Fruit fly (Drosophila melanogaster) whole organism, prepupa: Measurements from ENCODE around the gene Ilp3.
A peak's percentile ranks its signal among the peaks of the same experiment; 100 is the strongest.

Experiments used
- Blimp-1 ChIP-seq: fragments of 200-800 bp; sonication (Bioruptor generic); optimal IDR thresholded peaks from 3 replicates; lab custom pipeline; 2017; ENCODE audit warnings: missing biosample characterization, missing genetic modification characterization, mild to moderate bottlenecking, moderate library complexity, missing genetic modification reagents
- CG10631 ChIP-seq: fragments of 200-800 bp; sonication (Bioruptor generic); optimal IDR thresholded peaks from 2 replicates; lab custom pipeline; 2016; ENCODE audit warnings: missing biosample characterization, missing genetic modification characterization
- CG10669 ChIP-seq: fragments of 200-800 bp; sonication (Bioruptor generic); optimal IDR thresholded peaks from 3 replicates; lab custom pipeline; 2018; ENCODE audit warnings: missing biosample characterization, mild to moderate bottlenecking, missing genetic modification characterization, moderate library complexity
- CG11294 ChIP-seq: fragments of 200-800 bp; sonication (Bioruptor generic); IDR thresholded peaks from 2 replicates; pipeline ENCODE4 v1.3.6; 2022; ENCODE audit warnings: missing biosample characterization, missing genetic modification characterization
- CG11762 ChIP-seq: fragments of 200-800 bp; sonication (Bioruptor generic); optimal IDR thresholded peaks from 3 replicates; lab custom pipeline; 2016; ENCODE audit warnings: missing biosample characterization, missing genetic modification characterization; ENCODE audit not compliant: insufficient read depth
- CG11902 ChIP-seq: fragments of 200-800 bp; sonication (Bioruptor generic); optimal IDR thresholded peaks from 3 replicates; lab custom pipeline; 2016; ENCODE audit warnings: missing biosample characterization, missing genetic modification characterization
- CG15336 ChIP-seq: fragments of 200-800 bp; sonication (Bioruptor generic); IDR thresholded peaks from 2 replicates; pipeline ENCODE4 v1.3.6; 2022; ENCODE audit warnings: missing biosample characterization, missing genetic modification characterization
- CG1621 ChIP-seq: fragments of 200-800 bp; sonication (Bioruptor generic); optimal IDR thresholded peaks from 3 replicates; lab custom pipeline; 2018; ENCODE audit warnings: missing biosample characterization, mild to moderate bottlenecking, missing genetic modification characterization
- CG16779 ChIP-seq: fragments of 200-800 bp; sonication (Bioruptor generic); optimal IDR thresholded peaks from 3 replicates; lab custom pipeline; 2017; ENCODE audit warnings: missing biosample characterization, mild to moderate bottlenecking, missing genetic modification characterization
- CG3032 ChIP-seq: fragments of 200-800 bp; optimal IDR thresholded peaks from 2 replicates; lab custom pipeline; 2019; ENCODE audit warnings: missing biosample characterization, mild to moderate bottlenecking, missing genetic modification characterization, moderate library complexity
- CG32006 ChIP-seq: fragments of 200-800 bp; sonication (Bioruptor generic); optimal IDR thresholded peaks from 3 replicates; lab custom pipeline; 2017; ENCODE audit warnings: missing biosample characterization, mild to moderate bottlenecking, missing genetic modification characterization
- CG34406 ChIP-seq: fragments of 200-800 bp; sonication (Bioruptor generic); optimal IDR thresholded peaks from 3 replicates; lab custom pipeline; 2016; ENCODE audit warnings: missing biosample characterization, missing genetic modification characterization
- CG3919 ChIP-seq: fragments of 200-800 bp; sonication (Bioruptor generic); optimal IDR thresholded peaks from 3 replicates; lab custom pipeline; 2016; ENCODE audit warnings: missing biosample characterization, missing genetic modification characterization
- CG6163 ChIP-seq: fragments of 200-800 bp; sonication (Bioruptor generic); IDR thresholded peaks from 3 replicates; pipeline ENCODE4 v1.3.6; 2022; ENCODE audit warnings: missing biosample characterization, missing genetic modification characterization
- CG6276 ChIP-seq: fragments of 200-800 bp; sonication (Bioruptor generic); optimal IDR thresholded peaks from 2 replicates; lab custom pipeline; 2017; ENCODE audit warnings: missing biosample characterization, mild to moderate bottlenecking, missing genetic modification characterization
- CG6792 ChIP-seq: fragments of 200-800 bp; sonication (Bioruptor generic); optimal IDR thresholded peaks from 3 replicates; lab custom pipeline; 2016; ENCODE audit warnings: missing biosample characterization, missing genetic modification characterization
- CG8119 ChIP-seq: fragments of 200-800 bp; sonication (Bioruptor generic); IDR thresholded peaks from 3 replicates; pipeline ENCODE4 v1.3.6; 2022; ENCODE audit warnings: missing biosample characterization, missing genetic modification characterization
- CG8632 ChIP-seq: fragments of 200-800 bp; sonication (Bioruptor generic); optimal IDR thresholded peaks from 3 replicates; lab custom pipeline; 2016; ENCODE audit warnings: missing biosample characterization, missing genetic modification characterization
- Eip78C ChIP-seq: fragments of 200-800 bp; sonication (Bioruptor generic); peaks from one replicate; lab custom pipeline; 2016; ENCODE audit warnings: missing biosample characterization, missing genetic modification characterization
- Eip93F ChIP-seq: fragments of 200-800 bp; sonication (Bioruptor generic); optimal IDR thresholded peaks from 2 replicates; lab custom pipeline; 2016; ENCODE audit warnings: missing biosample characterization, mild to moderate bottlenecking, missing genetic modification characterization
- Ets21C ChIP-seq: fragments of 200-800 bp; sonication (Bioruptor generic); optimal IDR thresholded peaks from 3 replicates; lab custom pipeline; 2016; ENCODE audit warnings: missing biosample characterization, missing genetic modification characterization
- Gug ChIP-seq: fragments of 200-800 bp; sonication (Bioruptor generic); IDR thresholded peaks from 2 replicates; pipeline ENCODE4 v1.3.6; 2022; ENCODE audit warnings: missing biosample characterization, missing genetic modification characterization
- Hr38 ChIP-seq: sonication (Bioruptor generic); optimal IDR thresholded peaks from 2 replicates; lab custom pipeline; 2016; ENCODE audit warnings: missing biosample characterization, missing genetic modification characterization
- Hr39 ChIP-seq: fragments of 200-800 bp; sonication (Bioruptor generic); optimal IDR thresholded peaks from 2 replicates; lab custom pipeline; 2016; ENCODE audit warnings: missing biosample characterization, missing genetic modification characterization
- Hr4 ChIP-seq: fragments of 200-800 bp; sonication (Bioruptor generic); optimal IDR thresholded peaks from 3 replicates; lab custom pipeline; 2016; ENCODE audit warnings: missing biosample characterization, missing genetic modification characterization
- Lpt ChIP-seq: fragments of 200-800 bp; sonication (Bioruptor generic); optimal IDR thresholded peaks from 3 replicates; lab custom pipeline; 2016; ENCODE audit warnings: missing biosample characterization, missing genetic modification characterization
- Met ChIP-seq: fragments of 200-800 bp; sonication (Bioruptor generic); optimal IDR thresholded peaks from 3 replicates; lab custom pipeline; 2016; ENCODE audit warnings: missing biosample characterization, missing genetic modification characterization
- OdsH ChIP-seq: fragments of 200-800 bp; sonication (Bioruptor generic); optimal IDR thresholded peaks from 3 replicates; lab custom pipeline; 2016; ENCODE audit warnings: missing biosample characterization, missing genetic modification characterization
- Smox ChIP-seq: fragments of 200-800 bp; sonication (Bioruptor generic); optimal IDR thresholded peaks from 3 replicates; lab custom pipeline; 2016; ENCODE audit warnings: missing biosample characterization, missing genetic modification characterization
- Sox102F ChIP-seq: fragments of 200-800 bp; sonication (Bioruptor generic); optimal IDR thresholded peaks from 2 replicates; lab custom pipeline; 2016; ENCODE audit warnings: missing biosample characterization, mild to moderate bottlenecking, missing genetic modification characterization
- Sox14 ChIP-seq: fragments of 200-800 bp; sonication (Bioruptor generic); optimal IDR thresholded peaks from 3 replicates; lab custom pipeline; 2016; ENCODE audit warnings: missing biosample characterization, missing genetic modification characterization
- achi ChIP-seq: fragments of 200-800 bp; sonication (Bioruptor generic); optimal IDR thresholded peaks from 3 replicates; lab custom pipeline; 2016; ENCODE audit warnings: missing biosample characterization, missing genetic modification characterization
- acj6 ChIP-seq: fragments of 200-800 bp; sonication (Bioruptor generic); optimal IDR thresholded peaks from 3 replicates; lab custom pipeline; 2016; ENCODE audit warnings: missing biosample characterization, missing genetic modification characterization
- dac ChIP-seq: fragments of 200-800 bp; sonication (Bioruptor generic); optimal IDR thresholded peaks from 2 replicates; lab custom pipeline; 2017; ENCODE audit warnings: missing biosample characterization, mild to moderate bottlenecking, missing genetic modification characterization
- dsx ChIP-seq: fragments of 200-800 bp; optimal IDR thresholded peaks from 3 replicates; lab custom pipeline; 2019; ENCODE audit warnings: missing biosample characterization, mild to moderate bottlenecking, missing genetic modification characterization, moderate library complexity; ENCODE audit not compliant: poor library complexity, severe bottlenecking
- esn ChIP-seq: fragments of 200-800 bp; sonication (Bioruptor generic); optimal IDR thresholded peaks from 2 replicates; lab custom pipeline; 2016; ENCODE audit warnings: missing biosample characterization, mild to moderate bottlenecking, missing genetic modification characterization, moderate library complexity
- fd59A ChIP-seq: fragments of 200-800 bp; sonication (Bioruptor generic); optimal IDR thresholded peaks from 2 replicates; lab custom pipeline; 2017; ENCODE audit warnings: missing biosample characterization, mild to moderate bottlenecking, missing genetic modification characterization, missing genetic modification reagents
- fd85E ChIP-seq: fragments of 200-800 bp; sonication (Bioruptor generic); optimal IDR thresholded peaks from 3 replicates; lab custom pipeline; 2016; ENCODE audit warnings: missing biosample characterization, missing genetic modification characterization
- fkh ChIP-seq: fragments of 200-800 bp; sonication (Bioruptor generic); optimal IDR thresholded peaks from 3 replicates; lab custom pipeline; 2017; ENCODE audit warnings: missing biosample characterization, mild to moderate bottlenecking, missing genetic modification characterization, moderate library complexity
- net ChIP-seq: fragments of 200-800 bp; sonication (Bioruptor generic); optimal IDR thresholded peaks from 3 replicates; lab custom pipeline; 2016; ENCODE audit warnings: missing biosample characterization, missing genetic modification characterization
- pdm3 ChIP-seq: fragments of 200-800 bp; sonication (Bioruptor generic); optimal IDR thresholded peaks from 3 replicates; lab custom pipeline; 2016; ENCODE audit warnings: missing biosample characterization, missing genetic modification characterization
- spab ChIP-seq: fragments of 200-800 bp; sonication (Bioruptor generic); optimal IDR thresholded peaks from 2 replicates; lab custom pipeline; 2017; ENCODE audit warnings: missing biosample characterization, mild to moderate bottlenecking, missing genetic modification characterization, missing genetic modification reagents
- ss ChIP-seq, 2 experiments: fragments of 200-800 bp; sonication (Bioruptor generic); optimal IDR thresholded peaks; 2 replicates in 1 of 2; 3 replicates in 1 of 2; lab custom pipeline; 2017 to 2018; ENCODE audit warnings: mild to moderate bottlenecking in 2 of 2, missing biosample characterization in 2 of 2, missing genetic modification characterization in 2 of 2, moderate library complexity in 1 of 2
- svp ChIP-seq: fragments of 200-800 bp; sonication (Bioruptor generic); peaks from one replicate; lab custom pipeline; 2016; ENCODE audit warnings: missing biosample characterization, missing genetic modification characterization
- topi ChIP-seq: fragments of 200-800 bp; sonication (Bioruptor generic); optimal IDR thresholded peaks from 3 replicates; lab custom pipeline; 2016; ENCODE audit warnings: missing biosample characterization, missing genetic modification characterization
- vri ChIP-seq: fragments of 200-800 bp; sonication (Bioruptor generic); optimal IDR thresholded peaks from 3 replicates; lab custom pipeline; 2016; ENCODE audit warnings: missing biosample characterization, mild to moderate bottlenecking, missing genetic modification characterization

Ilp3 gene

dm6 chr3L:9766364-9766763 lies 35.6 kb downstream of the Ilp3 start:
- TF ChIP-seq Eip78C (GFP tag; lab: Kevin White, UChicago) (peak; percentile 32), OdsH (GFP tag; lab: Kevin White, UChicago) (no peak), Sox102F (GFP tag; lab: Kevin White, UChicago) (no peak), vri (GFP tag; lab: Kevin White, UChicago) (peak; percentile 72)

dm6 chr3L:9765710-9766005 lies 36.3 kb downstream of the Ilp3 start:
- TF ChIP-seq Lpt (GFP tag; lab: Kevin White, UChicago) = no peak
- TF ChIP-seq Sox102F (GFP tag; lab: Kevin White, UChicago) = no peak
- TF ChIP-seq, all 60 proteins: peak for 0

- TF ChIP-seq Gug (GFP tag; lab: Robert Waterston, UW) (peak; percentile 43), Met (peak; percentile 45), OdsH (GFP tag; lab: Kevin White, UChicago) (peak; percentile 29), spab (GFP tag; lab: Kevin White, UChicago) (no peak), esn (peak; percentile 30), CG16779 (tag; lab: Kevin White, UChicago) (no peak), CG6792 (GFP tag; lab: Kevin White, UChicago) (no peak), Hr4 (GFP tag; lab: Kevin White, UChicago) (peak; percentile 34), topi (GFP tag; lab: Kevin White, UChicago) (peak; percentile 44), Blimp-1 (GFP tag; lab: Kevin White, UChicago) (peak; percentile 43), Sox14 (no peak), Smox (GFP tag; lab: Kevin White, UChicago) (peak; percentile 18), CG10669 (GFP tag; lab: Kevin White, UChicago) (peak; percentile 26), acj6 (peak; percentile 32), achi (GFP tag; lab: Kevin White, UChicago) (peak; percentile 34), CG10631 (GFP tag; lab: Kevin White, UChicago) (peak; percentile 39), svp (GFP tag; lab: Kevin White, UChicago) (peak; percentile 65), Hr39 (no peak), pdm3 (GFP tag; lab: Kevin White, UChicago) (no peak), CG34406 (GFP tag; lab: Kevin White, UChicago) (peak; percentile 16), CG11294 (GFP tag; lab: Robert Waterston, UW) (no peak), CG11902 (no peak), Ets21C (GFP tag; lab: Kevin White, UChicago) (no peak), vri (GFP tag; lab: Kevin White, UChicago) (no peak), CG8632 (GFP tag; lab: Kevin White, UChicago) (peak; percentile 12), fd85E (GFP tag; lab: Kevin White, UChicago) (no peak), dac (GFP tag; lab: Kevin White, UChicago) (peak; percentile 16), CG15336 (GFP tag; lab: Robert Waterston, UW) (peak; percentile 59), fkh (GFP tag; lab: Kevin White, UChicago) (no peak), CG1621 (tag; lab: Kevin White, UChicago) (no peak), ss (GFP tag; optimal IDR thresholded peaks at IDR 0.05; lab: Kevin White, UChicago) (no peak), CG32006 (GFP tag; lab: Kevin White, UChicago) (peak; percentile 78), CG8119 (GFP tag; lab: Robert Waterston, UW) (peak; percentile 57), CG3919 (peak; percentile 57), dsx (GFP tag; lab: Kevin White, UChicago) (no peak), Eip78C (GFP tag; lab: Kevin White, UChicago) (peak; percentile 72), Sox102F (GFP tag; lab: Kevin White, UChicago) (no peak), fd59A (GFP tag; lab: Kevin White, UChicago) (no peak), CG11762 (GFP tag; lab: Kevin White, UChicago) (peak; percentile 15), CG6276 (peak; percentile 56), CG6163 (GFP tag; lab: Robert Waterston, UW) (no peak; the same call in 2 of the 3 replicates), Eip93F (GFP tag; lab: Kevin White, UChicago) (no peak), CG3032 (tag; lab: Kevin White, UChicago) (peak; percentile 37), net (peak; percentile 26), Hr38 (no peak)
Observed at dm6 chr3L:9764915-9765709, 36.8 kb downstream of the Ilp3 start.
